Fruit fly (Drosophila melanogaster): ENCODE data around the gene RhoL.

DNA sequence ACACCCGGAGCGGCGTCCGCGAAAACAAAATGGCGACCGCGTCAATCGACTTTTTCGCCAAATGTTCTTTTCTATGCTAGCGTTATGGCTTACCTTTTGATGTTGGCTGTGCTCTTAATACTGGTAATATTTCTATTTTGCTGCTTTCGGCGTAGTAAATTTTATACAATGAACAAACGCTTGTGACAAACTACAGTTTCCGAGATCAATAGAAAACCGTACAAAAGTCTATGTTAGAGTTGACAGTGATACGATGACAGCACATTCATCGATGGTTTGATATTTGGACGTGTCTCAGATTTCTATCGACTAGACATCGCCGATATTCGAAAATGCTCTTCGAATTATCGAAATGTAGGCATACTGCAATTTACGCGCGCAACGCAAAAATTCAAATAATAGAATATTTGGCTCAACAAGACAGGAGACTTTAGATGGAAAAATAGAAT is 7.7 kb upstream of the RhoL start, which contains the start of gene rump:
- no peak for TF ChIP-seq CG17806 (tag; optimal IDR thresholded peaks at IDR 0.05)
- no peak for TF ChIP-seq CG32121 (GFP tag; IDR thresholded peaks at IDR 0.05)
- no peak for TF ChIP-seq CG8301 (tag; optimal IDR thresholded peaks at IDR 0.05)

All from whole organism, pupa.